Worm (Caenorhabditis elegans) whole organism, mixed stage, embryonic: ENCODE measurements around the gene Y64G10A.10.
A peak's percentile ranks its signal among the peaks of the same experiment; 100 is the strongest.

Experiments
- M03D4.4 ChIP-seq: sonication (generic microtip); optimal IDR thresholded peaks from 2 replicates; lab custom pipeline; 2017; ENCODE audit warnings: mild to moderate bottlenecking, missing genetic modification characterization, missing compliant biosample characterization
- bed-3 ChIP-seq: fragments of 200-800 bp; sonication (Bioruptor generic); optimal IDR thresholded peaks from 3 replicates; lab custom pipeline; 2018; ENCODE audit warnings: mild to moderate bottlenecking, missing genetic modification characterization, moderate library complexity, missing compliant biosample characterization
- blmp-1 ChIP-seq: fragments of 150-350 bp; optimal IDR thresholded peaks from 2 replicates; lab custom pipeline; 2014; ENCODE audit warnings: missing biosample characterization, missing genetic modification characterization
- ceh-39 ChIP-seq: fragments of 150-350 bp; optimal IDR thresholded peaks from 2 replicates; lab custom pipeline; 2014; ENCODE audit warnings: missing biosample characterization, missing genetic modification characterization
- ceh-43 ChIP-seq: fragments of 200-800 bp; sonication (Bioruptor generic); optimal IDR thresholded peaks from 2 replicates; lab custom pipeline; 2018; ENCODE audit warnings: mild to moderate bottlenecking, missing genetic modification characterization, moderate library complexity, missing compliant biosample characterization
- ceh-83 ChIP-seq: fragments of 200-800 bp; sonication (Bioruptor generic); optimal IDR thresholded peaks from 2 replicates; lab custom pipeline; 2018; ENCODE audit warnings: mild to moderate bottlenecking, missing genetic modification characterization, missing compliant biosample characterization
- ces-1 ChIP-seq: fragments of 150-350 bp; optimal IDR thresholded peaks from 2 replicates; lab custom pipeline; 2014; ENCODE audit warnings: missing biosample characterization, missing genetic modification reagents, missing genetic modification characterization
- cnd-1 ChIP-seq: fragments of 200-800 bp; sonication (Bioruptor generic); optimal IDR thresholded peaks from 2 replicates; lab custom pipeline; 2018; ENCODE audit warnings: mild to moderate bottlenecking, missing genetic modification characterization, missing compliant biosample characterization
- drap-1 ChIP-seq: fragments of 200-800 bp; sonication (Bioruptor generic); optimal IDR thresholded peaks from 3 replicates; lab custom pipeline; 2018; ENCODE audit warnings: mild to moderate bottlenecking, missing genetic modification characterization, missing compliant biosample characterization
- flh-1 ChIP-seq: fragments of 200-800 bp; sonication (Bioruptor generic); optimal IDR thresholded peaks from 2 replicates; lab custom pipeline; 2018; ENCODE audit warnings: mild to moderate bottlenecking, missing genetic modification characterization, moderate library complexity, missing compliant biosample characterization
- hlh-1 ChIP-seq: fragments of 150-350 bp; optimal IDR thresholded peaks from 2 replicates; lab custom pipeline; 2014; ENCODE audit warnings: missing biosample characterization, missing genetic modification reagents, missing genetic modification characterization
- lin-13 ChIP-seq: fragments of 150-350 bp; optimal IDR thresholded peaks from 2 replicates; lab custom pipeline; 2014; ENCODE audit warnings: missing biosample characterization, missing genetic modification characterization
- lin-32 ChIP-seq: fragments of 200-800 bp; sonication (Bioruptor generic); optimal IDR thresholded peaks from 2 replicates; lab custom pipeline; 2018; ENCODE audit warnings: mild to moderate bottlenecking, missing genetic modification characterization, missing compliant biosample characterization
- mab-5 ChIP-seq: fragments of 150-350 bp; optimal IDR thresholded peaks from 2 replicates; lab custom pipeline; 2014; ENCODE audit warnings: missing biosample characterization, missing genetic modification characterization
- mep-1 ChIP-seq: fragments of 150-350 bp; optimal IDR thresholded peaks from 2 replicates; lab custom pipeline; 2017; ENCODE audit warnings: missing biosample characterization, missing genetic modification reagents, missing genetic modification characterization, inconsistent platforms
- mls-2 ChIP-seq: sonication (generic microtip); optimal IDR thresholded peaks from 2 replicates; lab custom pipeline; 2016; ENCODE audit warnings: mild to moderate bottlenecking, missing genetic modification characterization, moderate library complexity, missing compliant biosample characterization
- nhr-12 ChIP-seq: fragments of 150-350 bp; optimal IDR thresholded peaks from 2 replicates; lab custom pipeline; 2014; ENCODE audit warnings: missing biosample characterization, missing genetic modification characterization
- nhr-2 ChIP-seq: fragments of 150-350 bp; optimal IDR thresholded peaks from 2 replicates; lab custom pipeline; 2014; ENCODE audit warnings: missing biosample characterization, missing genetic modification characterization
- nhr-237 ChIP-seq: fragments of 150-350 bp; optimal IDR thresholded peaks from 2 replicates; lab custom pipeline; 2014; ENCODE audit warnings: missing biosample characterization, missing genetic modification characterization
- nhr-28 ChIP-seq: fragments of 150-350 bp; optimal IDR thresholded peaks from 2 replicates; lab custom pipeline; 2014; ENCODE audit warnings: missing biosample characterization, missing genetic modification characterization
- nhr-76 ChIP-seq: sonication (generic microtip); optimal IDR thresholded peaks from 2 replicates; lab custom pipeline; 2017; ENCODE audit warnings: missing biosample characterization, missing genetic modification characterization
- pha-4 ChIP-seq: fragments of 150-350 bp; optimal IDR thresholded peaks from 2 replicates; lab custom pipeline; 2018; ENCODE audit warnings: missing biosample characterization, missing genetic modification reagents, missing genetic modification characterization
- sem-2 ChIP-seq: fragments of 200-800 bp; sonication (Bioruptor generic); optimal IDR thresholded peaks from 2 replicates; lab custom pipeline; 2018; ENCODE audit warnings: mild to moderate bottlenecking, missing genetic modification characterization, missing compliant biosample characterization
- snpc-4 ChIP-seq: fragments of 150-350 bp; optimal IDR thresholded peaks from 2 replicates; lab custom pipeline; 2014; ENCODE audit warnings: missing biosample characterization, missing genetic modification characterization
- sptf-1 ChIP-seq: sonication (generic microtip); optimal IDR thresholded peaks from 2 replicates; lab custom pipeline; 2017; ENCODE audit warnings: mild to moderate bottlenecking, missing genetic modification characterization, moderate library complexity, missing compliant biosample characterization
- tbx-8 ChIP-seq: fragments of 200-800 bp; sonication (Bioruptor generic); optimal IDR thresholded peaks from 2 replicates; lab custom pipeline; 2018; ENCODE audit warnings: mild to moderate bottlenecking, missing genetic modification characterization, moderate library complexity, missing compliant biosample characterization
- unc-120 ChIP-seq: sonication (generic microtip); optimal IDR thresholded peaks from 2 replicates; lab custom pipeline; 2017; ENCODE audit warnings: missing genetic modification characterization, missing compliant biosample characterization; ENCODE audit not compliant: poor library complexity, severe bottlenecking
- unc-39 ChIP-seq: fragments of 150-350 bp; optimal IDR thresholded peaks from 2 replicates; lab custom pipeline; 2014; ENCODE audit warnings: missing biosample characterization, missing genetic modification characterization
- unc-62 ChIP-seq: fragments of 150-350 bp; optimal IDR thresholded peaks from 2 replicates; lab custom pipeline; 2014; ENCODE audit warnings: missing biosample characterization, missing genetic modification reagents, missing genetic modification characterization
- zip-8 ChIP-seq: fragments of 150-350 bp; optimal IDR thresholded peaks from 2 replicates; lab custom pipeline; 2014; ENCODE audit warnings: missing biosample characterization, missing genetic modification characterization

The Y64G10A.10 gene

ce11 chrIV:14272561-14272960 lies 31.3 kb upstream of the Y64G10A.10 start:
- TF ChIP-seq mep-1 (tag; lab: Kevin White, UChicago) (peak; percentile 31), nhr-237 (tag; lab: Kevin White, UChicago) (no peak)
- TF ChIP-seq, all 35 proteins: peak for 1

- no peak for TF ChIP-seq nhr-237 (tag; lab: Kevin White, UChicago)
- no peak for TF ChIP-seq drap-1 (GFP tag; lab: Kevin White, UChicago)
- TF ChIP-seq mep-1 (tag; lab: Kevin White, UChicago), result no peak
- no peak for TF ChIP-seq nhr-12 (tag; lab: Kevin White, UChicago)
- no peak for TF ChIP-seq M03D4.4 (tag; lab: Kevin White, UChicago)
- TF ChIP-seq ceh-39, result no peak
- TF ChIP-seq sem-2, result no peak
- no peak for TF ChIP-seq ceh-83 (GFP tag; lab: Kevin White, UChicago)
- no peak for TF ChIP-seq flh-1 (GFP tag; lab: Kevin White, UChicago)
- no peak for TF ChIP-seq zip-8
- no peak for TF ChIP-seq lin-13 (tag; lab: Kevin White, UChicago)
- TF ChIP-seq cnd-1 (tag; lab: Kevin White, UChicago), result no peak
- TF ChIP-seq, all 35 proteins: peak for 0
Observed at ce11 chrIV:14269932-14270331, 28.7 kb upstream of the Y64G10A.10 start.

DNA sequence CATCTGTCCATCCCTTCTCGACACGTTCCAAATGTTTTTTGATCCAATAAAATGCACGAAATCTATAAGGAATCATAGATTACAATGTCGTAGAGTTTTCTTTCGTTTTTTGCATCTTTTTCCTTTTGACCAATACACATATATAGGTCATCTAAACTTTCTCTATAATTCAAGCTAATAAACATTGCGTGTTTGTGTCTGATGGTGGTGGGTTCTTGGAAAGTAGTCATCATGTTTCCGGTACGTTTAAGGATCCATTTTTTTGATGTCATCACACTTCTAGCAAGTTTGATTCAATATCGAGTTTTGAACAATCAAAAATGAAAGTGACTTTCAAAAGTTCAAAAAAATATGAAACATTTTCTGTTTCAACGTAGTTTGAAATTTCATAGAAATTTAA lies 27.6 kb upstream of the Y64G10A.10 start:
- TF ChIP-seq nhr-237 (tag; lab: Kevin White, UChicago), result no peak
- TF ChIP-seq ceh-43, result no peak
- no peak for TF ChIP-seq pha-4 (tag; lab: Kevin White, UChicago)
- TF ChIP-seq nhr-2 (tag; lab: Kevin White, UChicago), result no peak
- no peak for TF ChIP-seq drap-1 (GFP tag; lab: Kevin White, UChicago)
- TF ChIP-seq mls-2 (tag; lab: Kevin White, UChicago), result no peak
- no peak for TF ChIP-seq tbx-8
- TF ChIP-seq flh-1 (GFP tag; lab: Kevin White, UChicago), result no peak
- no peak for TF ChIP-seq nhr-76 (tag; lab: Kevin White, UChicago)
- no peak for TF ChIP-seq nhr-12 (tag; lab: Kevin White, UChicago)
- no peak for TF ChIP-seq cnd-1 (tag; lab: Kevin White, UChicago)
- no peak for TF ChIP-seq sptf-1 (tag; lab: Kevin White, UChicago)
- no peak for TF ChIP-seq ceh-39
- TF ChIP-seq mab-5 (tag; lab: Kevin White, UChicago), result no peak
- no peak for TF ChIP-seq snpc-4 (tag; lab: Kevin White, UChicago)
- TF ChIP-seq unc-39 (tag; lab: Kevin White, UChicago), result no peak
- TF ChIP-seq, all 35 proteins: peak for 0

- peak; percentile 76 for TF ChIP-seq ces-1
- TF ChIP-seq ceh-83 (GFP tag; lab: Kevin White, UChicago), result no peak
Observed at ce11 chrIV:14260761-14261160, 19.5 kb upstream of the Y64G10A.10 start.

DNA sequence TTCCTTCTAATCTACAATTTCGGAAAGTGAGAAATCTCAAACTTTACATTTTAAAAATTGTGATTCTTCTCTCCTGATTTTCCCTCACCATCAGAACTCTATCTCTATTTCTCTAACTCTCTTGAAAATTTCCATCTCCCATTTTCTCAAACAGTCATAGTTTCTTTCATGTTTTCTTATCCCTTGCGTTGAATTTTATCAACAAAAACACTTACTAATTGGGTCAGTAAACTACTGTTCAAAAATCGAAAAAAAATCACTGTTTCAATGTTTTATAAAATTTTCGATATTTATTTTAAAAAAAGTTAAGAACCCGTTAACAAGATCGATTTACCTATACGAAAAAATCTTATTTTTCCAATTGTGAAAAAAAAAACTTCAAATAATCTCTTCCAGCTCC lies 18.0 kb upstream of the Y64G10A.10 start:
- TF ChIP-seq unc-39 (tag; lab: Kevin White, UChicago) (no peak), flh-1 (GFP tag; lab: Kevin White, UChicago) (no peak), nhr-28 (no peak), cnd-1 (tag; lab: Kevin White, UChicago) (no peak), bed-3 (GFP tag; lab: Kevin White, UChicago) (no peak), blmp-1 (tag; lab: Kevin White, UChicago) (no peak), nhr-237 (tag; lab: Kevin White, UChicago) (no peak), lin-13 (tag; lab: Kevin White, UChicago) (no peak), mls-2 (tag; lab: Kevin White, UChicago) (no peak), nhr-2 (tag; lab: Kevin White, UChicago) (no peak), tbx-8 (no peak), unc-62 (GFP tag; lab: Kevin White, UChicago) (no peak), M03D4.4 (tag; lab: Kevin White, UChicago) (no peak), zip-8 (no peak), unc-120 (tag; lab: Kevin White, UChicago) (no peak), lin-32 (no peak), ceh-39 (no peak), mab-5 (tag; lab: Kevin White, UChicago) (no peak), hlh-1 (tag; lab: Kevin White, UChicago) (no peak), nhr-12 (tag; lab: Kevin White, UChicago) (no peak)
